Worm (Caenorhabditis elegans): ENCODE results near the gene atat-2.

ce11 chrX:5821842-5822241 lies 27.1 kb upstream of the atat-2 start, which contains the start of gene hbl-1:
- TF ChIP-seq elt-3 (tag; optimal IDR thresholded peaks at IDR 0.05) (no peak), nhr-237 (tag; optimal IDR thresholded peaks at IDR 0.05) (no peak), hmg-11 (tag; optimal IDR thresholded peaks at IDR 0.05) (no peak), ceh-9 (tag; optimal IDR thresholded peaks at IDR 0.05) (no peak), ama-1 (optimal IDR thresholded peaks at IDR 0.05) (no peak), elt-2 (tag; optimal IDR thresholded peaks at IDR 0.05) (no peak)
